Worm (Caenorhabditis elegans) whole organism, mixed stage, embryonic: ENCODE data around the gene gly-20.

Experiments used
- elt-1 ChIP-seq: sonication (generic microtip); optimal IDR thresholded peaks from 2 replicates; lab custom pipeline; 2017; ENCODE audit warnings: missing genetic modification characterization, mild to moderate bottlenecking, missing compliant biosample characterization, antibody characterized with exemption, moderate library complexity, borderline replicate concordance; ENCODE audit not compliant: insufficient read depth
- elt-3 ChIP-seq: fragments of 150-350 bp; optimal IDR thresholded peaks from 2 replicates; lab custom pipeline; 2014; ENCODE audit warnings: missing biosample characterization, missing genetic modification characterization
- lin-32 ChIP-seq: fragments of 200-800 bp; sonication (Bioruptor generic); optimal IDR thresholded peaks from 2 replicates; lab custom pipeline; 2018; ENCODE audit warnings: mild to moderate bottlenecking, missing genetic modification characterization, missing compliant biosample characterization
- lsy-2 ChIP-seq: fragments of 150-350 bp; optimal IDR thresholded peaks from 2 replicates; lab custom pipeline; 2014; ENCODE audit warnings: missing biosample characterization, missing genetic modification characterization
- nhr-237 ChIP-seq: fragments of 150-350 bp; optimal IDR thresholded peaks from 2 replicates; lab custom pipeline; 2014; ENCODE audit warnings: missing biosample characterization, missing genetic modification characterization
- nhr-28 ChIP-seq: fragments of 150-350 bp; optimal IDR thresholded peaks from 2 replicates; lab custom pipeline; 2014; ENCODE audit warnings: missing biosample characterization, missing genetic modification characterization
- pha-4 ChIP-seq: fragments of 150-350 bp; optimal IDR thresholded peaks from 2 replicates; lab custom pipeline; 2018; ENCODE audit warnings: missing biosample characterization, missing genetic modification reagents, missing genetic modification characterization
- sem-2 ChIP-seq: fragments of 200-800 bp; sonication (Bioruptor generic); optimal IDR thresholded peaks from 2 replicates; lab custom pipeline; 2018; ENCODE audit warnings: mild to moderate bottlenecking, missing genetic modification characterization, missing compliant biosample characterization
- snpc-4 ChIP-seq: fragments of 150-350 bp; optimal IDR thresholded peaks from 2 replicates; lab custom pipeline; 2014; ENCODE audit warnings: missing biosample characterization, missing genetic modification characterization
- unc-39 ChIP-seq: fragments of 150-350 bp; optimal IDR thresholded peaks from 2 replicates; lab custom pipeline; 2014; ENCODE audit warnings: missing biosample characterization, missing genetic modification characterization
- unc-62 ChIP-seq: fragments of 150-350 bp; optimal IDR thresholded peaks from 2 replicates; lab custom pipeline; 2014; ENCODE audit warnings: missing biosample characterization, missing genetic modification reagents, missing genetic modification characterization

DNA sequence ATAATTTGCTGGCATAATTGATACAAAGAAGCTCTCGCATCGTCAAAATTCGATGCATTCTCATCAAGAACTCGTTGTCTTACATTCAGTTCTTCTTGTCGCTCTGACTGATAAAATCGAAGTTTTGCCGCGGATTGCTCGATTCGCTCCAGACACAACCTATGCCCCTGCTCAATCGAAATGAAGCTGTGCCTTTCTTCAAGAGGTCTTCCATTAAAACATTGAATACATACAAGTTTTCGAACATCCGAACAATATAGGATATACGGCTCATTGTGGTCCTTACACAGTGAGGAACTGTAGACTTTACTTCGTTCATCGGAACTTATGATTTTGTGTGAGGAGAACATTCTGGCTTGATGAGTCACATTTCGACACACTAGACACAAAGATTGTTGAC lies 38.5 kb downstream of the gly-20 start:
- TF ChIP-seq nhr-28 (tag; lab: Kevin White, UChicago) (no peak), pha-4 (tag; lab: Kevin White, UChicago) (no peak), unc-39 (tag; lab: Kevin White, UChicago) (no peak), sem-2 (GFP tag; lab: Kevin White, UChicago) (no peak), lin-32 (GFP tag; lab: Kevin White, UChicago) (no peak), elt-1 (tag; lab: Kevin White, UChicago) (no peak), nhr-237 (no peak), elt-3 (no peak), snpc-4 (no peak), unc-62 (GFP tag; lab: Kevin White, UChicago) (no peak), lsy-2 (tag; lab: Kevin White, UChicago) (no peak)
